Comparison of ENCODE assay signal across 1 fruit fly cellular context in genomic region chrX:15992527-15992897, dm6.
TF ChIP-seq lines count a peak whose summit lies in the region.

No protein-coding gene starts in this region.

TF ChIP-seq in whole organism, embryonic, 481 proteins besides CTCF, POLR2A, EP300 and RAD21 (continued from another document):
- TF ChIP-seq Dll (GFP tag; IDR thresholded peaks at IDR 0.05; lab: Robert Waterston, UW; ENCODE audit: partially characterized antibody) (0 out of 4 replicates have a peak, but pooled peaks have one; percentile 21), dimm (GFP tag; IDR thresholded peaks at IDR 0.05; lab: Robert Waterston, UW) (no peak), MTF-1 (GFP tag; optimal IDR thresholded peaks at IDR 0.05; lab: Kevin White, UChicago; ENCODE audit: borderline replicate concordance) (no peak), Pdp1 (GFP tag; optimal IDR thresholded peaks at IDR 0.05; lab: Kevin White, UChicago) (peak in 1 of 2 experiments; percentile 62), CG7556 (GFP tag; optimal IDR thresholded peaks at IDR 0.05; lab: Kevin White, UChicago) (no peak), wek (GFP tag; optimal IDR thresholded peaks at IDR 0.05; lab: Kevin White, UChicago) (no peak), sima (GFP tag; optimal IDR thresholded peaks at IDR 0.05; lab: Kevin White, UChicago) (no peak), YL-1 (GFP tag; optimal IDR thresholded peaks at IDR 0.05; lab: Kevin White, UChicago) (peak; percentile 54), B-H1 (GFP tag; IDR thresholded peaks at IDR 0.05; lab: Robert Waterston, UW) (no peak), disco-r (GFP tag; optimal IDR thresholded peaks at IDR 0.05; lab: Kevin White, UChicago) (no peak), bigmax (GFP tag; optimal IDR thresholded peaks at IDR 0.05; lab: Kevin White, UChicago) (no peak), Ptx1 (GFP tag; IDR thresholded peaks at IDR 0.05; lab: Robert Waterston, UW) (no peak), CG4617 (GFP tag; optimal IDR thresholded peaks at IDR 0.05; lab: Kevin White, UChicago; ENCODE audit: borderline replicate concordance) (peak; percentile 10), CG10654 (GFP tag; optimal IDR thresholded peaks at IDR 0.05; lab: Kevin White, UChicago) (no peak), CG13123 (GFP tag; optimal IDR thresholded peaks at IDR 0.05; lab: Kevin White, UChicago) (no peak), CG6813 (GFP tag; optimal IDR thresholded peaks at IDR 0.05; lab: Kevin White, UChicago) (no peak), CoRest (tag; optimal IDR thresholded peaks at IDR 0.05; lab: Kevin White, UChicago) (no peak), otp (GFP tag; IDR thresholded peaks at IDR 0.05; lab: Robert Waterston, UW) (no peak), Tbp (GFP tag; optimal IDR thresholded peaks at IDR 0.05; lab: Kevin White, UChicago) (no peak), CG32772 (GFP tag; IDR thresholded peaks at IDR 0.05; lab: Robert Waterston, UW) (no peak), CG4282 (GFP tag; optimal IDR thresholded peaks at IDR 0.05; lab: Kevin White, UChicago) (no peak), CG18262 (tag; optimal IDR thresholded peaks at IDR 0.05; lab: Kevin White, UChicago) (no peak), esg (GFP tag; conservative IDR thresholded peaks at IDR 0.05; lab: Robert Waterston, UW) (no peak), cg (GFP tag; optimal IDR thresholded peaks at IDR 0.05; lab: Kevin White, UChicago) (peak; percentile 41), pzg (GFP tag; optimal IDR thresholded peaks at IDR 0.05; lab: Kevin White, UChicago) (peak; percentile 6), dan (GFP tag; IDR thresholded peaks at IDR 0.05; lab: Robert Waterston, UW) (no peak), mirr (GFP tag; optimal IDR thresholded peaks at IDR 0.05; lab: Kevin White, UChicago) (no peak), Scr (GFP tag; IDR thresholded peaks at IDR 0.05; lab: Robert Waterston, UW; ENCODE audit: partially characterized antibody) (0 out of 2 replicates have a peak, but pooled peaks have one; percentile 14), CrebB (tag; optimal IDR thresholded peaks at IDR 0.05; lab: Kevin White, UChicago) (no peak), Hmr (GFP tag; optimal IDR thresholded peaks at IDR 0.05; lab: Kevin White, UChicago) (no peak), CG10959 (GFP tag; IDR thresholded peaks at IDR 0.05; lab: Robert Waterston, UW) (no peak), Stat92E (GFP tag; optimal IDR thresholded peaks at IDR 0.05; lab: Kevin White, UChicago) (no peak), CG11695 (GFP tag; IDR thresholded peaks at IDR 0.05; lab: Robert Waterston, UW) (no peak), vnd (GFP tag; IDR thresholded peaks at IDR 0.05; lab: Robert Waterston, UW; ENCODE audit: partially characterized antibody) (no peak), nmo (GFP tag; optimal IDR thresholded peaks at IDR 0.05; lab: Kevin White, UChicago) (no peak), HLH4C (GFP tag; IDR thresholded peaks at IDR 0.05; lab: Robert Waterston, UW; ENCODE audit: partially characterized antibody) (no peak), CG10267 (tag; optimal IDR thresholded peaks at IDR 0.05; lab: Kevin White, UChicago) (peak; percentile 41), CG33213 (GFP tag; optimal IDR thresholded peaks at IDR 0.05; lab: Kevin White, UChicago) (no peak), Dfd (GFP tag; optimal IDR thresholded peaks at IDR 0.05; lab: Kevin White, UChicago) (no peak), CG10431 (GFP tag; optimal IDR thresholded peaks at IDR 0.05; lab: Kevin White, UChicago) (no peak), CG32767 (GFP tag; IDR thresholded peaks at IDR 0.05; lab: Robert Waterston, UW) (peak; percentile 52; the same call in 1 of the 2 replicates), salm (tag; optimal IDR thresholded peaks at IDR 0.05; lab: Kevin White, UChicago) (no peak), chinmo (GFP tag; IDR thresholded peaks at IDR 0.05; lab: Robert Waterston, UW; ENCODE audit: partially characterized antibody) (0 out of 4 replicates have a peak, but pooled peaks have one; percentile 60)
TF ChIP-seq in whole organism, embryonic: peak in this region for 13.
